Fruit fly (Drosophila melanogaster): ENCODE results near the gene Tomosyn.

DNA sequence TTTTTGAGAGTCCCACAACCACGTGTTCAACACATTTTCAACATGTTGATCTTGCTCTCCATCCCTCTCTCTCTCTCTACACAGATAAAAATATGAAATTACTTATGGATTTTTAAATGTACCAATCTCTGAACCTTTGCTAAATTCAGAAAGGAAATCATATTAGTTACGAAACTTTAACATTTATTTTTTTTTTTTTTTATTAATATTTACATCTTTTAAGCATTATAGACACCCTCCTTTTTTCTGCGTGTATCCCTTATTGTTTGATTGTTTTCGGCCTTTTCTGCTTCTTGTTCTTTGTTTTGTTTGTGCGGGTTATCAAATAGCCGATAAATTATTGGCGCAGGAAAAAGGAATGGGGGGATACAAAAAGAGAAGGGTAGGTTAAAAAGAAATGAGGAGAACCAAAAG is 35.1 kb downstream of the Tomosyn start:
- TF ChIP-seq CTCF (optimal IDR thresholded peaks at IDR 0.05) (no peak), CG8478 (optimal IDR thresholded peaks at IDR 0.05) (no peak)
